Worm (Caenorhabditis elegans): ENCODE data around the gene mrt-2.
A peak's percentile ranks its signal among the peaks of the same experiment; 100 is the strongest.
"Not testable (repeated sequence)": the region's sequence is repeated elsewhere in the genome, so short reads cannot be mapped to it uniquely, and the experiment has no call there.

mrt-2 gene

DNA sequence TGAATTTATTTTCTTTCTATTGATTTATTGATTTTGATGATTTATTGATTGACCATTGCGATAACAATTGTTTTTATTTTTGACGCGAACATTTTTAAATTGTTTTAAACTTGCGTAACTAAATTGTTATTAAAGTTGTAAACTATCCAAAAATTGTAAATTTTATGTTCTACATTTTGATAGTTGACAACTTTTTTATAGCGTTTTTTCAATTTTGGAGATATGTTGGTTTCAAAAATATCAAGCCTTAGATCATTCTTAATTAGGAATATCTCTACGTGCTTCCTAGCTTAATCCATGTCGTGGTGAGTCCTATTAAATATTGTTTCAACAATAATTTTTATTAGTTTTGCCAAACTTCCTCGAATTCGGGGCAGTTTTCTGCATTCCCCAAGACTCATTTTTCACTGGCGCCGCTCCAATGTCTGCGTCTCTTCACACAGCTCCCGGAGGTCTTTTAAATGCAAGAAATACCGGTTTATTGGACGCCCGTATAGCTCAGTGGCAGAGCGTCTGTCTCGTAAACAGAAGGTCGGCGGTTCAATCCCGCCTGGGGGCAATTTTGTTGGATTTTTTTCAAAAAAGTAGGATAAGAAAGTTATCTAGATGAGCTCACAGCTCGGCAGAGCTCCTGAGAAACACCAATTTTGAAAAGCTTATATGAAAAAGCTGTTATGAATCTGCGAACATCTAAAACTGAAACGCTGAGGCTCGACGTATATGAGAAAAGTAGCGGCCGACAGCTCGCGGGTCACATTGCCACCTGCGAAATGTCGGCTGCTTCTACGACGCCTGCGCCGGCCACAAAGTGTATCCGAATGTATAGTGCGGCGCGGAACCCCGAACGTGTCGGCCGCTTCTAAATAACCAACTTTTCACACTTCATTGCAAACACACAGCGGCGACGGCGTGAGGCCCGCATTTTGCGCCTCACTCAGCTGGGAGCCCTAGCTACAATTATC is 46.0 kb downstream of the mrt-2 start, which contains the start of gene C24H11.2:
Gene C24H11.2 (minus strand): TSS at position 51 of the 962 bp plus-strand sequence.
- TF ChIP-seq zim-3 (tag; optimal IDR thresholded peaks at IDR 0.05), result peak; percentile 80
- not testable (repeated sequence) for TF ChIP-seq cebp-1 (GFP tag; IDR thresholded peaks at IDR 0.05)
- TF ChIP-seq cebp-1 (tag; optimal IDR thresholded peaks at IDR 0.05), result peak; percentile 70
- TF ChIP-seq rcor-1 (GFP tag; IDR thresholded peaks at IDR 0.05), result peak; percentile 61; the same call in 1 of the 2 replicates
- peak; percentile 76 for TF ChIP-seq nfyb-1 (GFP tag; IDR thresholded peaks at IDR 0.05)
- peak; percentile 70 for TF ChIP-seq fkh-3 (tag; optimal IDR thresholded peaks at IDR 0.05)
- peak; percentile 34 to 61 for TF ChIP-seq let-607 (tag; optimal IDR thresholded peaks at IDR 0.05)
- TF ChIP-seq egl-44 (GFP tag; IDR thresholded peaks at IDR 0.05), result peak; percentile 82; the same call in 1 of the 2 replicates
- TF ChIP-seq ekl-4 (GFP tag; IDR thresholded peaks at IDR 0.05), result peak; percentile 32; the same call in 1 of the 2 replicates
- peak; percentile 83; the same call in 1 of the 2 replicates for TF ChIP-seq aptf-3 (GFP tag; IDR thresholded peaks at IDR 0.05)
- peak; percentile 3 for TF ChIP-seq mes-4 (tag; optimal IDR thresholded peaks at IDR 0.05)
- TF ChIP-seq snpc-3.4 (tag; optimal IDR thresholded peaks at IDR 0.05), result peak; percentile 52
- peak; percentile 71 for TF ChIP-seq athp-1 (tag; optimal IDR thresholded peaks at IDR 0.05)
- peak; percentile 71 for TF ChIP-seq B0336.3 (GFP tag; IDR thresholded peaks at IDR 0.05)
- TF ChIP-seq ztf-18 (tag; optimal IDR thresholded peaks at IDR 0.05), result peak; percentile 51
- TF ChIP-seq tbp1 (GFP tag; optimal IDR thresholded peaks at IDR 0.05), result peak; percentile 94
- TF ChIP-seq egrh-3 (GFP tag; IDR thresholded peaks at IDR 0.05), result 0 out of 2 replicates have a peak, but pooled peaks have one; percentile 25
- peak; percentile 73 for TF ChIP-seq let-526 (GFP tag; IDR thresholded peaks at IDR 0.05)
- peak; percentile 42 for TF ChIP-seq ccch-3 (GFP tag; optimal IDR thresholded peaks at IDR 0.05)
- peak; percentile 85 for TF ChIP-seq sptf-2 (GFP tag; optimal IDR thresholded peaks at IDR 0.05)
- peak; percentile 23 for TF ChIP-seq nhr-179 (tag; optimal IDR thresholded peaks at IDR 0.05)
- TF ChIP-seq snpc-1.3 (tag; optimal IDR thresholded peaks at IDR 0.05; ENCODE audit: insufficient read depth), result peak; percentile 22
- TF ChIP-seq nhr-80 (tag; optimal IDR thresholded peaks at IDR 0.05), result peak; percentile 12
- 0 out of 2 replicates have a peak, but pooled peaks have one; percentile 25 for TF ChIP-seq madf-6 (GFP tag; IDR thresholded peaks at IDR 0.05)
- peak; percentile 50 for TF ChIP-seq mxl-1 (tag; optimal IDR thresholded peaks at IDR 0.05)
- TF ChIP-seq snpc-1.1 (tag; optimal IDR thresholded peaks at IDR 0.05; ENCODE audit: insufficient read depth), result peak; percentile 32
- 0 out of 2 replicates have a peak, but pooled peaks have one; percentile 12 for TF ChIP-seq Y67H2A.10 (GFP tag; conservative IDR thresholded peaks at IDR 0.05)
- peak; percentile 8 for TF ChIP-seq snpc-4 (GFP tag; optimal IDR thresholded peaks at IDR 0.05)
- peak; percentile 6 to 92 (median 69) for TF ChIP-seq snpc-4 (tag; optimal IDR thresholded peaks at IDR 0.05)
- 0 out of 2 replicates have a peak, but pooled peaks have one; percentile 47 for TF ChIP-seq egl-18 (GFP tag; IDR thresholded peaks at IDR 0.05)
- 0 out of 2 replicates have a peak, but pooled peaks have one; percentile 18 for TF ChIP-seq madf-3 (GFP tag; IDR thresholded peaks at IDR 0.05)
- peak; percentile 56 for TF ChIP-seq K12H6.12 (tag; optimal IDR thresholded peaks at IDR 0.05)
- TF ChIP-seq ceh-100 (GFP tag; IDR thresholded peaks at IDR 0.05), result peak; percentile 34; the same call in 1 of the 2 replicates
- peak; percentile 69 for TF ChIP-seq ztf-26 (tag; optimal IDR thresholded peaks at IDR 0.05)
- peak; percentile 73 for TF ChIP-seq repo-1 (tag; optimal IDR thresholded peaks at IDR 0.05)
- peak; percentile 83 for TF ChIP-seq zfh-2 (GFP tag; conservative IDR thresholded peaks at IDR 0.05)
- peak; percentile 64 for TF ChIP-seq nhr-90 (tag; optimal IDR thresholded peaks at IDR 0.05)
- peak; percentile 66 for TF ChIP-seq die-1 (tag; optimal IDR thresholded peaks at IDR 0.05)
- peak; percentile 79 for TF ChIP-seq nhr-27 (tag; optimal IDR thresholded peaks at IDR 0.05)
- peak; percentile 59 for TF ChIP-seq mel-28 (tag; optimal IDR thresholded peaks at IDR 0.05; ENCODE audit: borderline replicate concordance)
- TF ChIP-seq ztf-3 (GFP tag; optimal IDR thresholded peaks at IDR 0.05), result peak; percentile 38
- peak; percentile 74 for TF ChIP-seq hmg-1.2 (GFP tag; IDR thresholded peaks at IDR 0.05)
- peak; percentile 69 for TF ChIP-seq rpc-1 (optimal IDR thresholded peaks at IDR 0.05)
- TF ChIP-seq rpc-1 (tag; optimal IDR thresholded peaks at IDR 0.05), result peak; percentile 71
- TF ChIP-seq mcd-1 (GFP tag; IDR thresholded peaks at IDR 0.05), result peak; percentile 71
- peak; percentile 68 for TF ChIP-seq ztf-22 (GFP tag; optimal IDR thresholded peaks at IDR 0.05)

Measured in whole organism, young adult.